Worm (Caenorhabditis elegans) whole organism, L2 larva: Measurements from ENCODE around the gene fbxa-179.

Experiments
- C34F6.9 ChIP-seq: fragments of 150-350 bp; optimal IDR thresholded peaks from 2 replicates; lab custom pipeline; 2014; ENCODE audit warnings: missing biosample characterization, missing genetic modification characterization
- F13H6.1 ChIP-seq: sonication (generic microtip); optimal IDR thresholded peaks from 2 replicates; lab custom pipeline; 2016; ENCODE audit warnings: missing genetic modification characterization, missing compliant biosample characterization
- R02D3.7 ChIP-seq: fragments of 150-350 bp; optimal IDR thresholded peaks from 2 replicates; lab custom pipeline; 2014; ENCODE audit warnings: missing biosample characterization, missing genetic modification characterization
- ZK546.5 ChIP-seq: sonication (generic microtip); optimal IDR thresholded peaks from 2 replicates; lab custom pipeline; 2017; ENCODE audit warnings: missing biosample characterization, missing genetic modification characterization
- ama-1 ChIP-seq: fragments of 150-350 bp; optimal IDR thresholded peaks from 2 replicates; lab custom pipeline; 2018; ENCODE audit warnings: inconsistent platforms
- dmd-4 ChIP-seq: sonication (generic microtip); optimal IDR thresholded peaks from 2 replicates; lab custom pipeline; 2017; ENCODE audit warnings: missing biosample characterization, missing genetic modification characterization
- egl-27 ChIP-seq: sonication (generic microtip); optimal IDR thresholded peaks from 3 replicates; lab custom pipeline; 2017; ENCODE audit warnings: missing biosample characterization, missing genetic modification reagents, missing genetic modification characterization
- elt-3 ChIP-seq: sonication (generic microtip); optimal IDR thresholded peaks from 2 replicates; lab custom pipeline; 2017; ENCODE audit warnings: missing biosample characterization, missing genetic modification characterization
- fos-1 ChIP-seq: fragments of 150-350 bp; optimal IDR thresholded peaks from 2 replicates; lab custom pipeline; 2014; ENCODE audit warnings: missing biosample characterization, missing genetic modification characterization
- gmeb-1 ChIP-seq: fragments of 150-350 bp; optimal IDR thresholded peaks from 2 replicates; lab custom pipeline; 2014; ENCODE audit warnings: missing biosample characterization, missing genetic modification characterization
- lin-39 ChIP-seq: fragments of 150-350 bp; optimal IDR thresholded peaks from 2 replicates; lab custom pipeline; 2014; ENCODE audit warnings: missing biosample characterization, missing genetic modification reagents, missing genetic modification characterization
- mab-5 ChIP-seq: fragments of 150-350 bp; optimal IDR thresholded peaks from 2 replicates; lab custom pipeline; 2014; ENCODE audit warnings: missing biosample characterization, missing genetic modification characterization
- mbf-1 ChIP-seq: sonication (generic microtip); optimal IDR thresholded peaks from 2 replicates; lab custom pipeline; 2017; ENCODE audit warnings: missing biosample characterization, missing genetic modification characterization
- mdl-1 ChIP-seq, 2 experiments: fragments of 150-350 bp in 1 of 2; sonication (generic microtip) in 1 of 2; optimal IDR thresholded peaks; 2 replicates each; lab custom pipeline; 2017; ENCODE audit warnings: missing biosample characterization in 2 of 2, missing genetic modification characterization in 2 of 2
- nhr-10 ChIP-seq: sonication (generic microtip); optimal IDR thresholded peaks from 2 replicates; lab custom pipeline; 2017; ENCODE audit warnings: missing biosample characterization, missing genetic modification characterization
- nhr-11 ChIP-seq: fragments of 150-350 bp; optimal IDR thresholded peaks from 2 replicates; lab custom pipeline; 2014; ENCODE audit warnings: missing biosample characterization, missing genetic modification characterization
- nhr-12 ChIP-seq: fragments of 150-350 bp; optimal IDR thresholded peaks from 2 replicates; lab custom pipeline; 2014; ENCODE audit warnings: missing biosample characterization, missing genetic modification characterization
- nhr-129 ChIP-seq: fragments of 150-350 bp; optimal IDR thresholded peaks from 2 replicates; lab custom pipeline; 2014; ENCODE audit warnings: missing biosample characterization, missing genetic modification characterization
- nhr-21 ChIP-seq: fragments of 150-350 bp; optimal IDR thresholded peaks from 2 replicates; lab custom pipeline; 2014; ENCODE audit warnings: missing biosample characterization, missing genetic modification characterization
- nhr-23 ChIP-seq: fragments of 150-350 bp; optimal IDR thresholded peaks from 2 replicates; lab custom pipeline; 2014; ENCODE audit warnings: missing biosample characterization, missing genetic modification reagents, missing genetic modification characterization
- nhr-237 ChIP-seq: fragments of 150-350 bp; optimal IDR thresholded peaks from 2 replicates; lab custom pipeline; 2014; ENCODE audit warnings: missing biosample characterization, missing genetic modification characterization
- nhr-25 ChIP-seq: fragments of 150-350 bp; sonication (generic microtip); optimal IDR thresholded peaks from 3 replicates; lab custom pipeline; 2014; ENCODE audit warnings: missing biosample characterization, missing genetic modification characterization
- nhr-6 ChIP-seq: fragments of 150-350 bp; optimal IDR thresholded peaks from 2 replicates; lab custom pipeline; 2014; ENCODE audit warnings: missing biosample characterization, missing genetic modification characterization
- nhr-77 ChIP-seq: fragments of 150-350 bp; optimal IDR thresholded peaks from 2 replicates; lab custom pipeline; 2014; ENCODE audit warnings: missing biosample characterization, missing genetic modification characterization
- peb-1 ChIP-seq: fragments of 150-350 bp; optimal IDR thresholded peaks from 2 replicates; lab custom pipeline; 2014; ENCODE audit warnings: missing biosample characterization, missing genetic modification characterization
- sem-4 ChIP-seq: fragments of 150-350 bp; optimal IDR thresholded peaks from 2 replicates; lab custom pipeline; 2014; ENCODE audit warnings: missing biosample characterization, missing genetic modification reagents, missing genetic modification characterization
- skn-1 ChIP-seq: sonication (generic microtip); optimal IDR thresholded peaks from 2 replicates; lab custom pipeline; 2017; ENCODE audit warnings: missing biosample characterization, missing genetic modification characterization
- sma-3 ChIP-seq: sonication (generic microtip); optimal IDR thresholded peaks from 2 replicates; lab custom pipeline; 2016; ENCODE audit warnings: missing genetic modification reagents, missing genetic modification characterization, missing compliant biosample characterization
- snpc-4 ChIP-seq: fragments of 150-350 bp; optimal IDR thresholded peaks from 2 replicates; lab custom pipeline; 2014; ENCODE audit warnings: missing biosample characterization, missing genetic modification characterization
- unc-39 ChIP-seq: fragments of 150-350 bp; optimal IDR thresholded peaks from 2 replicates; lab custom pipeline; 2014; ENCODE audit warnings: missing biosample characterization, missing genetic modification characterization
- zag-1 ChIP-seq: fragments of 150-350 bp; optimal IDR thresholded peaks from 2 replicates; lab custom pipeline; 2014; ENCODE audit warnings: missing biosample characterization, missing genetic modification characterization
- ztf-1 ChIP-seq: fragments of 200-800 bp; sonication (Bioruptor generic); conservative IDR thresholded peaks from 2 replicates; pipeline ENCODE4 v1.3.6; 2022; ENCODE audit warnings: missing genetic modification characterization, missing compliant biosample characterization
- ztf-11 ChIP-seq: sonication (generic microtip); optimal IDR thresholded peaks from 2 replicates; lab custom pipeline; 2017; ENCODE audit warnings: missing biosample characterization, missing genetic modification characterization
- ztf-4 ChIP-seq: fragments of 150-350 bp; optimal IDR thresholded peaks from 2 replicates; lab custom pipeline; 2014; ENCODE audit warnings: missing biosample characterization, missing genetic modification characterization

Gene fbxa-179

DNA sequence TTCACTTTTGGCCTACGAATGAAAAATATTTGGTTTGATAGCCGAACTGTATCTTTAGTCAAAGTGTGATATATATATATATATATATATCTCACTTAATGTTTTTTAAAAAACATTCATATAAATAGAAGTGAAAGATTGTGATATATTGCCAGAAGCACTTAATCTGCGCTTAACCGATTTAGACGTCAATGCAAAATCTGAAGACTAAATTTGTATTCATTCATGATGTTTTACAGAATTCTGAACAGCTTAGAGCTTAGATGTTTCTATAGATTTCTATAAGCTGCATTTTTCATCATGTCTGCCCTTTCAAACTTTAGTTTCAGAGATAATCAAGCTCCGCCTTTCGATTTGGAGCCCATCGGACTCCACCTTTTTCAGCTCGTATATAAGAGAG lies 29.6 kb upstream of the fbxa-179 start, which contains the start of gene F23D12.3:
TSS of gene F23D12.3 (plus strand) at position 301 of the 400 bp plus-strand sequence.
- no peak for TF ChIP-seq nhr-6 (tag; lab: Kevin White, UChicago)
- no peak for TF ChIP-seq skn-1 (tag; lab: Kevin White, UChicago)
- no peak for TF ChIP-seq mab-5
- no peak for TF ChIP-seq unc-39
- TF ChIP-seq snpc-4 (tag; lab: Kevin White, UChicago): no peak
- TF ChIP-seq mbf-1 (tag; lab: Kevin White, UChicago): no peak
- no peak for TF ChIP-seq dmd-4
- TF ChIP-seq lin-39 (tag; lab: Kevin White, UChicago): no peak
- no peak for TF ChIP-seq nhr-237 (tag; lab: Kevin White, UChicago)
- TF ChIP-seq peb-1 (tag; lab: Kevin White, UChicago): no peak
- no peak for TF ChIP-seq C34F6.9 (tag; lab: Kevin White, UChicago)
- no peak for TF ChIP-seq F13H6.1
- no peak for TF ChIP-seq nhr-10 (tag; lab: Kevin White, UChicago)
- no peak for TF ChIP-seq R02D3.7 (tag; lab: Kevin White, UChicago)
- TF ChIP-seq sma-3 (GFP tag; lab: Kevin White, UChicago): no peak
- TF ChIP-seq nhr-12: no peak
- TF ChIP-seq nhr-11 (tag; lab: Kevin White, UChicago): no peak
- TF ChIP-seq nhr-77 (tag; lab: Kevin White, UChicago): no peak
- no peak for TF ChIP-seq zag-1 (tag; lab: Kevin White, UChicago)

ce11 chrX:14437806-14438205 lies 25.1 kb upstream of the fbxa-179 start:
- TF ChIP-seq egl-27 (tag; lab: Kevin White, UChicago) (peak; percentile 2), fos-1 (tag; lab: Kevin White, UChicago) (peak; percentile 25), sma-3 (GFP tag; lab: Kevin White, UChicago) (peak; percentile 42)

DNA sequence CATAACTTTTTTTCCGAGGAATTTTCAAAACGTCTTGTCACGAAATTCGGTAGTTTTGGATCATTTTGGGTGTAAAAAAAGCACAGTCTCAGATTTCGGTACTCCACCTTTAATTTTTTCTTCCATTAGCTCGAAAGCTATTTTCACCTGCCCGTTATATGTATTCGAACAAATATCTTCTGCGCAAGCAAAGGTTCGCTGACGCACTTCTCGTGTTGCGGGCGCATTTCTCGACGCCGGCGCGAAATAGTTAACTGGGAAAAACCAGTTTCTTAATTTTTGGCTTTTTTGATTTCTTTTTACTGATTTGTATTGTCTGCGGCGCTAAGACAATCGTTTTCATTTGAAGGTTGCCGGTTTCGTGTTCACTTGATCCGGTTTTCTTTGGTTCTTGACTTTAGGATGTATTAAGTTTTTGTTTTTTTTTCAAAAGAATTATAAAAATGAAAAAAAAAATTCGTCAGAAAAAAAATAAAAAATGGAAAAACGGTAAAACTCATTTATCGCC lies 23.0 kb upstream of the fbxa-179 start:
- TF ChIP-seq ZK546.5 (tag; lab: Kevin White, UChicago) (no peak), elt-3 (tag; lab: Kevin White, UChicago) (no peak), ztf-11 (tag; lab: Kevin White, UChicago) (no peak), C34F6.9 (tag; lab: Kevin White, UChicago) (no peak), nhr-237 (tag; lab: Kevin White, UChicago) (no peak), R02D3.7 (tag; lab: Kevin White, UChicago) (no peak), nhr-129 (tag; lab: Kevin White, UChicago) (no peak)

DNA sequence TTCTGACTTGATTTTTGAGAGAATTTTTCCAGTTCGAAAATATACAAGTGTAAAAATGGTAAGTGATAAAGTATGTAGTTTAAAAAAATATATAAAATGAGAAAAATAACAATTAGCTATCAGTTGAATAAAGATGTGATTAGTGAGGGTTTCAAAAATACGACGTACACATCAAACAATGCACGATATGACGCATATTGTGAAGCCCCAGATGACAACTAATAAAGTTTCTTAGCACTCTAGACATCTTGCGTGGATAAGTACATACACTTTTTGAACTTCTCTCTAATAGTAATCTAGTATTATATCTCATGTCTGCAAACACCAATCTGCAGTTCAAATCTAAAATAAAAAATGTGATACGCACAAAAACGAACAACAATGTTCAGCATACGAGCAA lies 17.8 kb upstream of the fbxa-179 start:
- TF ChIP-seq nhr-6 (tag; lab: Kevin White, UChicago): no peak
- no peak for TF ChIP-seq lin-39 (tag; lab: Kevin White, UChicago)
- TF ChIP-seq ztf-11 (tag; lab: Kevin White, UChicago): no peak
- TF ChIP-seq R02D3.7 (tag; lab: Kevin White, UChicago): no peak
- no peak for TF ChIP-seq snpc-4 (tag; lab: Kevin White, UChicago)
- no peak for TF ChIP-seq ztf-1 (GFP tag; lab: Robert Waterston, UW)
- no peak for TF ChIP-seq nhr-23 (tag; lab: Kevin White, UChicago)
- TF ChIP-seq gmeb-1 (tag; lab: Kevin White, UChicago): no peak
- TF ChIP-seq nhr-21 (tag; lab: Kevin White, UChicago): no peak
- TF ChIP-seq ama-1 (lab: Kevin White, UChicago): no peak
- no peak for TF ChIP-seq egl-27 (tag; lab: Kevin White, UChicago)
- no peak for TF ChIP-seq ztf-4 (tag; lab: Kevin White, UChicago)
- no peak for TF ChIP-seq nhr-25 (tag; lab: Kevin White, UChicago)
- TF ChIP-seq skn-1 (tag; lab: Kevin White, UChicago): no peak
- TF ChIP-seq sem-4: no peak
- TF ChIP-seq nhr-129 (tag; lab: Kevin White, UChicago): no peak
- TF ChIP-seq, all 48 proteins: peak for 0

- TF ChIP-seq mdl-1 (tag; optimal IDR thresholded peaks at IDR 0.05; lab: Kevin White, UChicago) (no peak), mbf-1 (tag; lab: Kevin White, UChicago) (no peak)
These were observed 15.4 kb upstream of the fbxa-179 start, which contains the start of gene F23D12.1 for ce11 chrX:14428052-14428451. TSS of gene F23D12.1 (minus strand) at chrX:14428152.
